Fruit fly (Drosophila melanogaster) whole organism, pupa: ENCODE measurements around the gene JIL-1.

Experiments
- CG10348 ChIP-seq: fragments of 200-800 bp; sonication (Bioruptor generic); IDR thresholded peaks from 2 replicates; pipeline ENCODE4 v1.3.6; 2022; ENCODE audit warnings: missing biosample characterization, missing genetic modification characterization
- CG12605 ChIP-seq: fragments of 200-800 bp; sonication (Bioruptor generic); IDR thresholded peaks from 2 replicates; pipeline ENCODE4 v1.3.6; 2022; ENCODE audit warnings: missing biosample characterization, missing genetic modification characterization
- CG13204 ChIP-seq: fragments of 200-800 bp; sonication (Bioruptor generic); optimal IDR thresholded peaks from 2 replicates; lab custom pipeline; 2018; ENCODE audit warnings: missing biosample characterization, mild to moderate bottlenecking, missing genetic modification characterization, moderate library complexity
- CG14655 ChIP-seq: fragments of 200-800 bp; sonication (Bioruptor generic); optimal IDR thresholded peaks from 3 replicates; lab custom pipeline; 2017; ENCODE audit warnings: mild to moderate bottlenecking, missing biosample characterization, missing genetic modification reagents, missing genetic modification characterization
- CG15710 ChIP-seq: fragments of 200-800 bp; sonication (Bioruptor generic); optimal IDR thresholded peaks from 2 replicates; lab custom pipeline; 2018; ENCODE audit warnings: missing biosample characterization, mild to moderate bottlenecking, missing genetic modification characterization, moderate library complexity
- CG17806 ChIP-seq: fragments of 200-800 bp; sonication (Bioruptor generic); optimal IDR thresholded peaks from 2 replicates; lab custom pipeline; 2018; ENCODE audit warnings: missing biosample characterization, mild to moderate bottlenecking, missing genetic modification characterization, moderate library complexity
- CG32121 ChIP-seq: fragments of 200-800 bp; sonication (Bioruptor generic); IDR thresholded peaks from 2 replicates; pipeline ENCODE4 v1.3.6; 2022; ENCODE audit warnings: missing biosample characterization, missing genetic modification characterization
- CG34367 ChIP-seq: fragments of 200-800 bp; sonication (Bioruptor generic); optimal IDR thresholded peaks from 2 replicates; lab custom pipeline; 2018; ENCODE audit warnings: missing biosample characterization, mild to moderate bottlenecking, missing genetic modification characterization
- CG4496 ChIP-seq: fragments of 200-800 bp; sonication (Bioruptor generic); IDR thresholded peaks from 3 replicates; pipeline ENCODE4 v1.3.6; 2022; ENCODE audit warnings: missing biosample characterization, missing genetic modification characterization
- CG8159 ChIP-seq: fragments of 200-800 bp; sonication (Bioruptor generic); optimal IDR thresholded peaks from 3 replicates; lab custom pipeline; 2018; ENCODE audit warnings: missing biosample characterization, mild to moderate bottlenecking, missing genetic modification characterization, moderate library complexity
- CG8301 ChIP-seq: fragments of 200-800 bp; sonication (Bioruptor generic); optimal IDR thresholded peaks from 2 replicates; lab custom pipeline; 2018; ENCODE audit warnings: missing biosample characterization, mild to moderate bottlenecking, missing genetic modification characterization
- CG9948 ChIP-seq: fragments of 200-800 bp; sonication (Bioruptor generic); optimal IDR thresholded peaks from 2 replicates; lab custom pipeline; 2018; ENCODE audit warnings: missing biosample characterization, mild to moderate bottlenecking, missing genetic modification characterization, moderate library complexity
- D1 ChIP-seq: fragments of 200-800 bp; sonication (Bioruptor generic); optimal IDR thresholded peaks from 2 replicates; lab custom pipeline; 2018; ENCODE audit warnings: missing biosample characterization, mild to moderate bottlenecking, missing genetic modification characterization, moderate library complexity
- EcR ChIP-seq: fragments of 200-800 bp; sonication (Bioruptor generic); optimal IDR thresholded peaks from 3 replicates; lab custom pipeline; 2019; ENCODE audit warnings: missing biosample characterization, missing genetic modification characterization, mild to moderate bottlenecking, moderate library complexity, missing genetic modification reagents
- Ets98B ChIP-seq: fragments of 200-800 bp; sonication (Bioruptor generic); IDR thresholded peaks from 2 replicates; pipeline ENCODE4 v1.3.6; 2022; ENCODE audit warnings: missing biosample characterization, missing genetic modification characterization
- Pif1A ChIP-seq: fragments of 200-800 bp; sonication (Bioruptor generic); optimal IDR thresholded peaks from 3 replicates; lab custom pipeline; 2016; ENCODE audit warnings: missing biosample characterization, missing genetic modification characterization
- Pif1B ChIP-seq: fragments of 200-800 bp; sonication (Bioruptor generic); optimal IDR thresholded peaks from 3 replicates; lab custom pipeline; 2016; ENCODE audit warnings: missing biosample characterization, missing genetic modification characterization
- Snoo ChIP-seq: fragments of 200-800 bp; sonication (Bioruptor generic); optimal IDR thresholded peaks from 3 replicates; lab custom pipeline; 2017; ENCODE audit warnings: missing biosample characterization, mild to moderate bottlenecking, missing genetic modification characterization, inconsistent platforms
- fd96Ca ChIP-seq: fragments of 200-800 bp; sonication (Bioruptor generic); IDR thresholded peaks from 3 replicates; pipeline ENCODE4 v1.3.6; 2022; ENCODE audit warnings: missing biosample characterization, missing genetic modification characterization
- gl ChIP-seq: fragments of 200-800 bp; sonication (Bioruptor generic); optimal IDR thresholded peaks from 2 replicates; lab custom pipeline; 2018; ENCODE audit warnings: missing biosample characterization, mild to moderate bottlenecking, missing genetic modification characterization
- rn ChIP-seq: fragments of 200-800 bp; sonication (Bioruptor generic); IDR thresholded peaks from 2 replicates; pipeline ENCODE4 v1.3.6; 2022; ENCODE audit warnings: missing biosample characterization, missing genetic modification characterization

JIL-1 gene

DNA sequence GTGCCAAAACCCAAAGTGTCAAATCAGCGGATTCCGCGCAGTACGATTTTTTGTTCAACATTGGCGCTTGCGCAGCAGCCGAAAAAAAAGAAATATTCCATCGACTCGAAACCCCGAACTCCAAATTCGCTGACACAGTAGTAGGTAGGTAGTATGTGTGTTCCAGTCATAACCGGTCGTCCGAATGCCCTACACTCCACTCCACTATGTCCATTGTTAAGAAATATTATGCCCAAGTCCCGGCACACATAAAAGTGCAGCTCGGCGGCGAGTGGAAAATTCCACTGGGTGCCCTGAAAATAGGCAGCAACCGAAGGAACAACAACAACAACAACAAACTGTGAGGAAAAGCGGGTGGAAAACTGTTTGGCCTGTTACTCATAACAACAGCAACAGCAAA lies 48.0 kb downstream of the JIL-1 start:
- no peak for TF ChIP-seq Pif1A
- TF ChIP-seq D1 (tag; lab: Kevin White, UChicago) = no peak
- TF ChIP-seq CG10348 (GFP tag; lab: Robert Waterston, UW) = no peak
- no peak for TF ChIP-seq CG9948 (tag; lab: Kevin White, UChicago)
- TF ChIP-seq Ets98B (GFP tag; lab: Robert Waterston, UW) = no peak
- TF ChIP-seq gl (tag; lab: Kevin White, UChicago) = no peak
- no peak for TF ChIP-seq CG12605 (GFP tag; lab: Robert Waterston, UW)
- no peak for TF ChIP-seq Snoo

DNA sequence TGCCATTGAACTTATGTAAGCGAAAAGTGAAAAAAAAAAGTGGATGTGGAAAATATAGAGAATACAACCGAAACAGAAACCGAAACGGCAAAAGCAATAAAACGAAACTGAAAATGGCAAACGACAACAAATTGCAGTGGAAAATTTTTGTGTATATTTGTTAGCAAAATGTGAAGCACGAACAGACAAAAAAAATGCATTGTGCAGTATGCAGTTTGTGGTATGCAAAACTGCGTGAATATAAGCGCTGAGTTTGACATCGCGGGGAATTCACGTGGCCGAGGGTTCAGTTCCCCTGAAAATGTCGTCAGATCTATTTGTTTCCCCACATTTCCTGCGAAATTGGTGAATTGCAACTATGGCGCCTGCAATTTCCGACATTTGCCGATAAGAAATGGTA lies 49.3 kb downstream of the JIL-1 start:
- TF ChIP-seq CG32121 (GFP tag; lab: Robert Waterston, UW) (no peak), Ets98B (GFP tag; lab: Robert Waterston, UW) (no peak), CG8301 (tag; lab: Kevin White, UChicago) (no peak), CG9948 (tag; lab: Kevin White, UChicago) (no peak), CG12605 (GFP tag; lab: Robert Waterston, UW) (no peak), CG4496 (no peak), CG10348 (GFP tag; lab: Robert Waterston, UW) (no peak), Snoo (no peak), CG15710 (no peak), rn (GFP tag; lab: Robert Waterston, UW) (no peak), EcR (GFP tag; lab: Kevin White, UChicago) (no peak), CG8159 (no peak), CG13204 (GFP tag; lab: Kevin White, UChicago) (no peak), gl (tag; lab: Kevin White, UChicago) (no peak), CG17806 (tag; lab: Kevin White, UChicago) (no peak)

DNA sequence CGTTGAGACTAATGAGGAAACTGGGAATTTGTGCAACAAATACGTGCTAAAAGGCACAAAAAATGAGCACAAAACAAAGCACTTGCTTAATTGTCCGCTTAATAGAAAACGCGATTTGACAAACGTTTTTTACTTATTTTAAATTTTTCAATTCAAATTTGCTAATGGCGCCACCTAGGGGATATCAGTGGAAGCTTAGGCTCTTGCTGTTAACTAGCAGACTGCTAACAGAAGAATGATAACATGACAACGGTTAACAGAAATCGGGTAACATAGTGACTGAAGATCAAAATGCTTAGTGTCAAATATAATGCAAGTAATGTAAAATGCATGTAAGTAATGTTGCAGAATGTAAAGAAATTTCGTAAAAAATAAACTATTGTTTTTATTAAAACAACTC lies 51.8 kb downstream of the JIL-1 start:
- TF ChIP-seq rn (GFP tag; lab: Robert Waterston, UW) (no peak), Snoo (no peak), Pif1A (no peak), CG14655 (GFP tag; lab: Kevin White, UChicago) (no peak), D1 (tag; lab: Kevin White, UChicago) (no peak), CG32121 (GFP tag; lab: Robert Waterston, UW) (no peak), CG10348 (GFP tag; lab: Robert Waterston, UW) (no peak), CG4496 (no peak)

DNA sequence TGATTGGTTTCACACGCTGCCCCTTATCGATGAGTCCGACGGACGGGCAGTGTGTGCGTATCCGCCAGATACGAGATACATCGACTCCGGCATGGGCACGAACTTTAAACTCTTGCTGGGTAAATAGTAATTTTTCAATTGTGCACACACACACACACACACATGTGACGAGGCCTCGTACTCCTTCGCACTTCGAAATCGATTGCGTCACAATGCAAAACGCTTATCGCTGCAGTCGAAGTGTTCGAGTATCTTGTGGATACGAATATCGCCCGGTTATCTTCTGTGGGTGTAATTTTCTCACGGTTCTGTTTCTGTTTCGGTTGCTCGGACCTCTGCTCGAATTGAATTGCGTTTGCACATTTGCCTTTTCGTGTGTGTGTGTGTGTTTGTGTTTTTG lies 58.0 kb downstream of the JIL-1 start:
- no peak for TF ChIP-seq CG9948 (tag; lab: Kevin White, UChicago)
- no peak for TF ChIP-seq Pif1A
- no peak for TF ChIP-seq rn (GFP tag; lab: Robert Waterston, UW)
- TF ChIP-seq CG8301 (tag; lab: Kevin White, UChicago) = no peak

DNA sequence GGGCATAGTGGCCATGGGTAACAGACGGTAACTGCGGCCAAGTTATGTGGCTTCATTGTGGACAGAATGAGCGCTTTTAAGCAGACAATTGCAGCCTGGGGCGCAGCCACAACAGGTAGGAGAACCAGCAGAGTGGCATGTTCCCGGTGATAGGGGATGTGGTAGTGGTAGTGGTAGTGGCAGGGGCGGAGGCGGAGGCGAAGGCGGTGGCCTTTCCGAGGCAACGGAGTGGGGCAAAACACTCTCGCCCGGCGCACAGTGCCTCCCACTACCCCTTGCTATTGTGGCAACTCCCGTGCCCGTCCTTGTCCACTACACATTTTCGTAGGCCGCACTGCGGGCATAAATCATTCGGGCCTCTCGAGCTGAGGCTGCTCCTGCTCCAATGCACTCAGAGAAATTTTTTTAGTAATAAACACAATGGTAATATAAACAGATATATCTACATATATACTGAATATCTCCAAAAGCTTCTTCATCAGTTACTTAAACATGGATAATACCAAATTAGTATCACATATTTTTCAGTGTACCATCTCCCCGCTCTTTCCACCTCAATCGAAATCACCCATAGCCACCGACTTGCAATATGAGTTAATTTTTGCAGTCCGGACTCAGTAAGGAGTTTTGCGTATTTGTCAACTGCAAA lies 59.5 kb downstream of the JIL-1 start:
- TF ChIP-seq CG9948 (tag; lab: Kevin White, UChicago) (peak; percentile 80), CG14655 (GFP tag; lab: Kevin White, UChicago) (peak; percentile 77), CG34367 (tag; lab: Kevin White, UChicago) (peak; percentile 74), CG8159 (peak; percentile 83), CG15710 (peak; percentile 79), CG13204 (GFP tag; lab: Kevin White, UChicago) (peak; percentile 72), CG17806 (tag; lab: Kevin White, UChicago) (peak; percentile 85), Pif1B (GFP tag; lab: Kevin White, UChicago) (peak; percentile 66), CG4496 (peak; percentile 78), rn (GFP tag; lab: Robert Waterston, UW) (0 out of 2 replicates have a peak, but pooled peaks have one; percentile 31), gl (tag; lab: Kevin White, UChicago) (peak; percentile 65), Pif1A (peak; percentile 77), CG8301 (tag; lab: Kevin White, UChicago) (peak; percentile 70), Snoo (peak; percentile 62), CG32121 (GFP tag; lab: Robert Waterston, UW) (peak; percentile 66), fd96Ca (GFP tag; lab: Robert Waterston, UW) (peak; percentile 74), CG10348 (GFP tag; lab: Robert Waterston, UW) (no peak), D1 (tag; lab: Kevin White, UChicago) (peak; percentile 56), CG12605 (GFP tag; lab: Robert Waterston, UW) (peak; percentile 73), EcR (GFP tag; lab: Kevin White, UChicago) (peak; percentile 25), Ets98B (GFP tag; lab: Robert Waterston, UW) (peak; percentile 76)

DNA sequence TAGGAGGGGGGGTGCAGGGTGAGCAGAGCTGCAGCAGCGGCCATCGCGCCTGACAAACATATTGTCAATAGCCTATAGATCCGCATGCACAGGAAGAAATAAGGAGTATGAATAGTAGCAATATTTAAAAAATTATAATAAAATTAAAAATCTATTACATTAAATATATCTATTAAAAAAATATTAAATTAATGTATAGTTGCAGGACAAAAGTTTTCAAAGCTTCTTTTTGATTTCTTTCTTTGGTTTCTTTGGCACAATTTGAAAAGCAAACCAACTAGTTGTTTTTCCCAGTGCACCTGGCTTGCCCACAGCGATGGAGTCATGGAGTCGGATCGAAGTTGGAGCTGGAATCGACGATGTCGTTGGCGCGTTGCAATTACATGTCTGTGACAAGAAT lies 61.2 kb downstream of the JIL-1 start:
- peak; percentile 54; the same call in 1 of the 2 replicates for TF ChIP-seq CG32121 (GFP tag; lab: Robert Waterston, UW)
- TF ChIP-seq D1 (tag; lab: Kevin White, UChicago) = no peak
- TF ChIP-seq gl (tag; lab: Kevin White, UChicago) = no peak
- peak; percentile 60 for TF ChIP-seq CG14655 (GFP tag; lab: Kevin White, UChicago)
- 0 out of 3 replicates have a peak, but pooled peaks have one; percentile 40 for TF ChIP-seq fd96Ca (GFP tag; lab: Robert Waterston, UW)
- TF ChIP-seq Pif1B (GFP tag; lab: Kevin White, UChicago) = peak; percentile 22
- 0 out of 3 replicates have a peak, but pooled peaks have one; percentile 38 for TF ChIP-seq CG4496
- peak; percentile 6 for TF ChIP-seq Snoo
- peak; percentile 47 for TF ChIP-seq CG8301 (tag; lab: Kevin White, UChicago)
- TF ChIP-seq CG13204 (GFP tag; lab: Kevin White, UChicago) = peak; percentile 9
- peak; percentile 39 for TF ChIP-seq CG34367 (tag; lab: Kevin White, UChicago)
- TF ChIP-seq Pif1A = no peak
- peak; percentile 60 for TF ChIP-seq CG8159
- TF ChIP-seq CG9948 (tag; lab: Kevin White, UChicago) = peak; percentile 50
- TF ChIP-seq CG12605 (GFP tag; lab: Robert Waterston, UW) = no peak; the same call in 1 of the 2 replicates
- TF ChIP-seq CG10348 (GFP tag; lab: Robert Waterston, UW) = no peak
- TF ChIP-seq CG15710 = peak; percentile 53
- TF ChIP-seq Ets98B (GFP tag; lab: Robert Waterston, UW) = peak; percentile 59; the same call in 1 of the 2 replicates
- TF ChIP-seq rn (GFP tag; lab: Robert Waterston, UW) = no peak
- TF ChIP-seq CG17806 (tag; lab: Kevin White, UChicago) = peak; percentile 47
- TF ChIP-seq EcR (GFP tag; lab: Kevin White, UChicago) = no peak
